Fruit fly (Drosophila melanogaster) whole organism, embryonic: ENCODE measurements around the gene Kdm5.

ENCODE experiments used
- Atf-2 ChIP-seq: fragments of 200-800 bp; sonication (Bioruptor generic); optimal IDR thresholded peaks from 2 replicates; lab custom pipeline; 2016; ENCODE audit warnings: missing biosample characterization, missing genetic modification characterization
- CG10209 ChIP-seq: fragments of 200-800 bp; sonication (Bioruptor generic); optimal IDR thresholded peaks from 3 replicates; lab custom pipeline; 2017; ENCODE audit warnings: missing biosample characterization, mild to moderate bottlenecking, missing genetic modification characterization, missing genetic modification reagents
- CG10267 ChIP-seq: fragments of 200-800 bp; sonication (Bioruptor generic); optimal IDR thresholded peaks from 2 replicates; lab custom pipeline; 2018; ENCODE audit warnings: missing biosample characterization, mild to moderate bottlenecking, missing genetic modification characterization, moderate library complexity
- CG10366 ChIP-seq: fragments of 200-800 bp; sonication (Bioruptor generic); IDR thresholded peaks from 2 replicates; pipeline ENCODE4 v1.3.6; 2022; ENCODE audit warnings: missing biosample characterization, missing genetic modification characterization
- CG13296 ChIP-seq: fragments of 200-800 bp; sonication (Bioruptor generic); optimal IDR thresholded peaks from 3 replicates; lab custom pipeline; 2018; ENCODE audit warnings: missing biosample characterization, mild to moderate bottlenecking, missing genetic modification characterization
- CG14710 ChIP-seq: fragments of 200-800 bp; sonication (Bioruptor generic); optimal IDR thresholded peaks from 3 replicates; lab custom pipeline; 2019; ENCODE audit warnings: missing biosample characterization, mild to moderate bottlenecking, missing genetic modification characterization, moderate library complexity
- CG15696 ChIP-seq: fragments of 200-800 bp; sonication (Bioruptor generic); optimal IDR thresholded peaks from 2 replicates; lab custom pipeline; 2019; ENCODE audit warnings: missing biosample characterization, mild to moderate bottlenecking, missing genetic modification characterization, moderate library complexity
- CG16813 ChIP-seq: fragments of 200-800 bp; sonication (Bioruptor generic); IDR thresholded peaks from 3 replicates; pipeline ENCODE4 v1.3.6; 2022; ENCODE audit warnings: missing biosample characterization, missing genetic modification characterization; ENCODE audit not compliant: partially characterized antibody
- CG17328 ChIP-seq: fragments of 200-800 bp; sonication (Bioruptor generic); IDR thresholded peaks from 2 replicates; pipeline ENCODE4 v1.3.6; 2022; ENCODE audit warnings: missing biosample characterization, missing genetic modification characterization
- CG1832 ChIP-seq: fragments of 200-800 bp; sonication (Bioruptor generic); optimal IDR thresholded peaks from 2 replicates; lab custom pipeline; 2017; ENCODE audit warnings: missing biosample characterization, mild to moderate bottlenecking, missing genetic modification characterization, inconsistent platforms
- CG18476 ChIP-seq: fragments of 200-800 bp; sonication (Bioruptor generic); optimal IDR thresholded peaks from 2 replicates; lab custom pipeline; 2016; ENCODE audit warnings: missing biosample characterization, mild to moderate bottlenecking, missing genetic modification characterization
- CG2129 ChIP-seq: fragments of 200-800 bp; sonication (Bioruptor generic); IDR thresholded peaks from 2 replicates; pipeline ENCODE4 v1.3.6; 2022; ENCODE audit warnings: missing biosample characterization, missing genetic modification characterization; ENCODE audit not compliant: partially characterized antibody
- CG3065 ChIP-seq: fragments of 200-800 bp; sonication (Bioruptor generic); optimal IDR thresholded peaks from 2 replicates; lab custom pipeline; 2016; ENCODE audit warnings: missing biosample characterization, missing genetic modification characterization
- CG4424 ChIP-seq: fragments of 200-800 bp; sonication (Bioruptor generic); optimal IDR thresholded peaks from 3 replicates; lab custom pipeline; 2016; ENCODE audit warnings: missing biosample characterization, missing genetic modification characterization
- CG8944 ChIP-seq: fragments of 200-800 bp; sonication (Bioruptor generic); optimal IDR thresholded peaks from 3 replicates; lab custom pipeline; 2016; ENCODE audit warnings: missing biosample characterization, missing genetic modification characterization
- CG9797 ChIP-seq: fragments of 200-800 bp; sonication (Bioruptor generic); optimal IDR thresholded peaks from 3 replicates; lab custom pipeline; 2018; ENCODE audit warnings: missing biosample characterization, mild to moderate bottlenecking, missing genetic modification characterization
- CG9817 ChIP-seq: fragments of 200-800 bp; sonication (Bioruptor generic); optimal IDR thresholded peaks from 2 replicates; lab custom pipeline; 2018; ENCODE audit warnings: missing biosample characterization, mild to moderate bottlenecking, missing genetic modification characterization, moderate library complexity
- CTCF ChIP-seq: fragments of 200-800 bp; sonication (Bioruptor generic); optimal IDR thresholded peaks from 2 replicates; lab custom pipeline; 2017; ENCODE audit warnings: missing biosample characterization, mild to moderate bottlenecking, missing genetic modification characterization, moderate library complexity
- D ChIP-seq, 2 experiments: fragments of 200-800 bp in 1 of 2; fragments of >200 bp in 1 of 2; sonication (Bioruptor generic) in 1 of 2; optimal IDR thresholded peaks; 2 replicates in 1 of 2; 3 replicates in 1 of 2; lab custom pipeline; 2017; ENCODE audit warnings: mild to moderate bottlenecking in 1 of 2, missing biosample characterization in 1 of 2, missing genetic modification characterization in 1 of 2, missing genetic modification reagents in 1 of 2
- E2f2 ChIP-seq: fragments of 200-800 bp; sonication (Bioruptor generic); IDR thresholded peaks from 2 replicates; pipeline ENCODE4 v1.3.6; 2022; ENCODE audit warnings: missing biosample characterization, missing genetic modification characterization
- GATAe ChIP-seq: fragments of 200-800 bp; sonication (Bioruptor generic); conservative IDR thresholded peaks from 2 replicates; pipeline ENCODE4 v1.3.6; 2022; ENCODE audit warnings: missing biosample characterization, missing genetic modification characterization
- Hand ChIP-seq: fragments of 200-800 bp; sonication (Bioruptor generic); optimal IDR thresholded peaks from 2 replicates; lab custom pipeline; 2017; ENCODE audit warnings: mild to moderate bottlenecking, missing biosample characterization, missing genetic modification reagents, missing genetic modification characterization
- Max ChIP-seq: fragments of 200-800 bp; sonication (Bioruptor generic); optimal IDR thresholded peaks from 2 replicates; lab custom pipeline; 2016; ENCODE audit warnings: missing biosample characterization, mild to moderate bottlenecking, missing genetic modification characterization
- Oaz ChIP-seq: fragments of 200-800 bp; sonication (Bioruptor generic); IDR thresholded peaks from 2 replicates; pipeline ENCODE4 v1.3.6; 2022; ENCODE audit warnings: missing biosample characterization, missing genetic modification characterization
- Optix ChIP-seq: fragments of 200-800 bp; sonication (Bioruptor generic); IDR thresholded peaks from 3 replicates; pipeline ENCODE4 v1.3.6; 2022; ENCODE audit warnings: missing biosample characterization, missing genetic modification characterization
- PHDP ChIP-seq: fragments of 200-800 bp; sonication (Bioruptor generic); optimal IDR thresholded peaks from 3 replicates; lab custom pipeline; 2018; ENCODE audit warnings: missing biosample characterization, mild to moderate bottlenecking, missing genetic modification characterization, moderate library complexity
- Sin3A ChIP-seq: fragments of >200 bp; optimal IDR thresholded peaks from 2 replicates; lab custom pipeline; 2018
- Ssrp ChIP-seq: fragments of 200-800 bp; sonication (Bioruptor generic); optimal IDR thresholded peaks from 2 replicates; lab custom pipeline; 2018; ENCODE audit warnings: missing biosample characterization, mild to moderate bottlenecking, missing genetic modification characterization, moderate library complexity
- Xbp1 ChIP-seq: fragments of 200-800 bp; sonication (Bioruptor generic); optimal IDR thresholded peaks from 3 replicates; lab custom pipeline; 2016; ENCODE audit warnings: missing biosample characterization, mild to moderate bottlenecking, missing genetic modification characterization
- amos ChIP-seq: fragments of 200-800 bp; sonication (Bioruptor generic); IDR thresholded peaks from 2 replicates; pipeline ENCODE4 v1.3.6; 2022; ENCODE audit warnings: missing biosample characterization, missing genetic modification characterization; ENCODE audit not compliant: partially characterized antibody
- chn ChIP-seq: fragments of 200-800 bp; sonication (Bioruptor generic); optimal IDR thresholded peaks from 2 replicates; lab custom pipeline; 2016; ENCODE audit warnings: missing biosample characterization, missing genetic modification characterization
- crp ChIP-seq, 2 experiments: fragments of 200-800 bp; sonication (Bioruptor generic); optimal IDR thresholded peaks; 2 replicates in 1 of 2; 3 replicates in 1 of 2; lab custom pipeline; 2017; ENCODE audit warnings: missing biosample characterization in 2 of 2, missing genetic modification characterization in 2 of 2, mild to moderate bottlenecking in 1 of 2, moderate library complexity in 1 of 2
- dimm ChIP-seq: fragments of 200-800 bp; sonication (Bioruptor generic); IDR thresholded peaks from 2 replicates; pipeline ENCODE4 v1.3.6; 2022; ENCODE audit warnings: missing biosample characterization, missing genetic modification characterization
- gcm2 ChIP-seq: fragments of 200-800 bp; sonication (Bioruptor generic); optimal IDR thresholded peaks from 2 replicates; lab custom pipeline; 2016; ENCODE audit warnings: missing biosample characterization, missing genetic modification characterization
- hb ChIP-seq: fragments of 200-800 bp; sonication (Bioruptor generic); IDR thresholded peaks from 3 replicates; pipeline ENCODE4 v1.3.6; 2022; ENCODE audit warnings: missing biosample characterization, missing genetic modification characterization; ENCODE audit not compliant: partially characterized antibody
- hth ChIP-seq: fragments of >200 bp; optimal IDR thresholded peaks from 2 replicates; lab custom pipeline; 2017; ENCODE audit warnings: inconsistent platforms
- jumu ChIP-seq: fragments of 200-800 bp; sonication (Bioruptor generic); optimal IDR thresholded peaks from 3 replicates; lab custom pipeline; 2016; ENCODE audit warnings: missing biosample characterization, missing genetic modification characterization
- kay ChIP-seq: fragments of 200-800 bp; sonication (Bioruptor generic); optimal IDR thresholded peaks from 2 replicates; lab custom pipeline; 2016; ENCODE audit warnings: missing biosample characterization, missing genetic modification characterization
- mld ChIP-seq: fragments of 200-800 bp; sonication (Bioruptor generic); IDR thresholded peaks from 3 replicates; pipeline ENCODE4 v1.3.6; 2022; ENCODE audit warnings: missing biosample characterization, missing genetic modification characterization; ENCODE audit not compliant: partially characterized antibody
- pfk ChIP-seq: fragments of 200-800 bp; sonication (Bioruptor generic); optimal IDR thresholded peaks from 2 replicates; lab custom pipeline; 2018; ENCODE audit warnings: missing biosample characterization, mild to moderate bottlenecking, missing genetic modification characterization, moderate library complexity
- phol ChIP-seq: fragments of 200-800 bp; sonication (Bioruptor generic); optimal IDR thresholded peaks from 3 replicates; lab custom pipeline; 2018; ENCODE audit warnings: missing biosample characterization, mild to moderate bottlenecking, missing genetic modification characterization, moderate library complexity
- pros ChIP-seq: fragments of 200-800 bp; sonication (Bioruptor generic); optimal IDR thresholded peaks from 3 replicates; lab custom pipeline; 2019; ENCODE audit warnings: missing biosample characterization, mild to moderate bottlenecking, missing genetic modification characterization, moderate library complexity
- run ChIP-seq: fragments of 200-800 bp; sonication (Bioruptor generic); optimal IDR thresholded peaks from 3 replicates; lab custom pipeline; 2018; ENCODE audit warnings: missing biosample characterization, mild to moderate bottlenecking, missing genetic modification characterization
- sens-2 ChIP-seq: fragments of 200-800 bp; sonication (Bioruptor generic); IDR thresholded peaks from 2 replicates; pipeline ENCODE4 v1.3.6; 2022; ENCODE audit warnings: missing biosample characterization, missing genetic modification characterization
- shn ChIP-seq: fragments of 200-800 bp; sonication (Bioruptor generic); optimal IDR thresholded peaks from 3 replicates; lab custom pipeline; 2016; ENCODE audit warnings: missing biosample characterization, missing genetic modification characterization
- tup ChIP-seq: fragments of 200-800 bp; sonication (Bioruptor generic); optimal IDR thresholded peaks from 2 replicates; lab custom pipeline; 2016; ENCODE audit warnings: missing biosample characterization, mild to moderate bottlenecking, missing genetic modification characterization, moderate library complexity
- unpg ChIP-seq: fragments of 200-800 bp; sonication (Bioruptor generic); optimal IDR thresholded peaks from 3 replicates; lab custom pipeline; 2018; ENCODE audit warnings: missing biosample characterization, mild to moderate bottlenecking, missing genetic modification characterization, moderate library complexity
- wek ChIP-seq: fragments of 200-800 bp; sonication (Bioruptor generic); optimal IDR thresholded peaks from 3 replicates; lab custom pipeline; 2018; ENCODE audit warnings: missing biosample characterization, mild to moderate bottlenecking, missing genetic modification characterization, moderate library complexity
- yki ChIP-seq: fragments of >200 bp; optimal IDR thresholded peaks from 3 replicates; lab custom pipeline; 2018
- zen2 ChIP-seq: fragments of 200-800 bp; sonication (Bioruptor generic); IDR thresholded peaks from 3 replicates; pipeline ENCODE4 v1.3.6; 2022; ENCODE audit warnings: missing biosample characterization, missing genetic modification characterization; ENCODE audit not compliant: partially characterized antibody

Gene Kdm5

DNA sequence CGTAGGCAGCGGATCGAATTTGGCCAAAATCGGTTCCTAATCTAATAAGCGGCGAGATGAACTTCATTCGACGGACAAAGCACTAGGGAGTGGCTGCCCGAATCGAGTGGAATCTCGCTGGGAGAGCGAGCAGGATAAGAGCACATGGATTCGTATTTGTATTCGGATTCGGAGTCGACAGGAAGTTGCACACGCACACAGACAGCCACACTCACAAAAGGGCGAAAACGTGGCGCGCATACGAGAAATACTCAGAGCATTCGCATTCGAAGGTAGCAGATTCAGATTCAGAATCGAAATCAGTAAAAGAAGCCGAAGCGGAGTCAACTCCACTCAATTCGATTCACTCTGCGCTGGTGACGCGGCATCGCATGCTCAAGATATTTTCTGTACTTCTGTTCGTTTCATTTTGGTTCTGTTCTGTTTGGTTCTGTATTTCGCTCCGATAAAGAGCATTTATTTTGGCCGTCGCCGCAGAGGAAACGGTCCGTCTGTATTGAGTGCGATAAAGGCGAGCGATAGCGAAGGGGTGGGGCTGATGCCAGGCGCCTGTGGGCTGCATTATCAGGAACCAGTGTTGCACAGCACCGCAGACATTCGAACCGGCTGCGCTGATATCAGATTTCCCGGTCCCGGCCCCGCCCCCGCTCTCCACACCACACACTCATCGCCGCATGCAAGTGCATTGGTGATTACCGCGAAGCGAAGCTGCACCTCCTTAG, 20.8 kb downstream of the Kdm5 start (continued):
- TF ChIP-seq CG17328 (no peak), yki (lab: Kevin White, UChicago) (no peak), kay (GFP tag; lab: Kevin White, UChicago) (no peak), CG10267 (tag; lab: Kevin White, UChicago) (peak; percentile 85), run (no peak), CG10366 (GFP tag; lab: Robert Waterston, UW) (no peak), CG16813 (GFP tag; lab: Robert Waterston, UW) (no peak), pros (GFP tag; lab: Kevin White, UChicago) (peak; percentile 71), CG18476 (no peak), CG9797 (no peak), sens-2 (GFP tag; lab: Robert Waterston, UW) (no peak), CG9817 (tag; lab: Kevin White, UChicago) (no peak), D (optimal IDR thresholded peaks at IDR 0.05; lab: Kevin White, UChicago) (no peak), D (GFP tag; optimal IDR thresholded peaks at IDR 0.05; lab: Kevin White, UChicago) (no peak), pfk (GFP tag; lab: Kevin White, UChicago) (no peak), E2f2 (GFP tag; lab: Robert Waterston, UW) (no peak), CG8944 (GFP tag; lab: Kevin White, UChicago) (no peak), crp (GFP tag; optimal IDR thresholded peaks at IDR 0.05; lab: Kevin White, UChicago) (no peak), Hand (GFP tag; lab: Kevin White, UChicago) (no peak), amos (GFP tag; lab: Robert Waterston, UW) (no peak), CG4424 (GFP tag; lab: Kevin White, UChicago) (no peak), mld (GFP tag; lab: Robert Waterston, UW) (no peak), CG1832 (GFP tag; lab: Kevin White, UChicago) (no peak), shn (GFP tag; lab: Kevin White, UChicago) (no peak), PHDP (tag; lab: Kevin White, UChicago) (no peak), Oaz (GFP tag; lab: Robert Waterston, UW) (no peak), GATAe (GFP tag; lab: Robert Waterston, UW) (no peak), CG3065 (GFP tag; lab: Kevin White, UChicago) (no peak), Optix (GFP tag; lab: Robert Waterston, UW) (no peak), CG2129 (no peak), Sin3A (lab: Kevin White, UChicago) (no peak), CG15696 (tag; lab: Kevin White, UChicago) (no peak), Xbp1 (GFP tag; lab: Kevin White, UChicago) (no peak), chn (GFP tag; lab: Kevin White, UChicago) (peak; percentile 55), gcm2 (GFP tag; lab: Kevin White, UChicago) (no peak), unpg (GFP tag; lab: Kevin White, UChicago) (no peak), dimm (GFP tag; lab: Robert Waterston, UW) (no peak), CG13296 (GFP tag; lab: Kevin White, UChicago) (no peak), wek (GFP tag; lab: Kevin White, UChicago) (no peak), Atf-2 (GFP tag; lab: Kevin White, UChicago) (no peak), jumu (no peak), CG14710 (tag; lab: Kevin White, UChicago) (peak; percentile 22), tup (no peak), phol (no peak), hth (no peak), Max (GFP tag; lab: Kevin White, UChicago) (peak; percentile 13), hb (GFP tag; lab: Robert Waterston, UW) (no peak), CTCF (no peak), zen2 (GFP tag; lab: Robert Waterston, UW) (no peak), Ssrp (tag; lab: Kevin White, UChicago) (no peak), CG10209 (GFP tag; lab: Kevin White, UChicago) (no peak)
